Fruit fly (Drosophila melanogaster) whole organism, embryonic: ENCODE measurements around the gene Grip91.

Experiments
- Atf-2 ChIP-seq: fragments of 200-800 bp; sonication (Bioruptor generic); optimal IDR thresholded peaks from 2 replicates; lab custom pipeline; 2016; ENCODE audit warnings: missing biosample characterization, missing genetic modification characterization
- Atf6 ChIP-seq: fragments of 200-800 bp; sonication (Bioruptor generic); IDR thresholded peaks from 2 replicates; pipeline ENCODE4 v1.3.6; 2022; ENCODE audit warnings: missing biosample characterization, missing genetic modification characterization
- Blimp-1 ChIP-seq: fragments of 200-800 bp; sonication (Bioruptor generic); optimal IDR thresholded peaks from 3 replicates; lab custom pipeline; 2018; ENCODE audit warnings: missing biosample characterization, missing genetic modification characterization, mild to moderate bottlenecking, moderate library complexity, missing genetic modification reagents
- Bteb2 ChIP-seq: fragments of 200-800 bp; sonication (Bioruptor generic); optimal IDR thresholded peaks from 2 replicates; lab custom pipeline; 2016; ENCODE audit warnings: missing biosample characterization, missing genetic modification characterization
- CG11398 ChIP-seq: fragments of 200-800 bp; sonication (Bioruptor generic); optimal IDR thresholded peaks from 2 replicates; lab custom pipeline; 2016; ENCODE audit warnings: missing biosample characterization, missing genetic modification characterization
- CG13624 ChIP-seq: fragments of 200-800 bp; sonication (Bioruptor generic); optimal IDR thresholded peaks from 2 replicates; lab custom pipeline; 2016; ENCODE audit warnings: missing biosample characterization, missing genetic modification characterization
- CG13775 ChIP-seq: fragments of 200-800 bp; sonication (Bioruptor generic); optimal IDR thresholded peaks from 3 replicates; lab custom pipeline; 2017; ENCODE audit warnings: missing biosample characterization, mild to moderate bottlenecking, missing genetic modification characterization
- CG14014 ChIP-seq: fragments of 200-800 bp; sonication (Bioruptor generic); IDR thresholded peaks from 2 replicates; pipeline ENCODE4 v1.3.6; 2022; ENCODE audit warnings: missing biosample characterization, missing genetic modification characterization
- CG15479 ChIP-seq: fragments of 200-800 bp; sonication (Bioruptor generic); optimal IDR thresholded peaks from 3 replicates; lab custom pipeline; 2019; ENCODE audit warnings: missing biosample characterization, mild to moderate bottlenecking, missing genetic modification characterization, moderate library complexity
- CG1832 ChIP-seq: fragments of 200-800 bp; sonication (Bioruptor generic); optimal IDR thresholded peaks from 2 replicates; lab custom pipeline; 2017; ENCODE audit warnings: missing biosample characterization, mild to moderate bottlenecking, missing genetic modification characterization, inconsistent platforms
- CG6683 ChIP-seq: fragments of 200-800 bp; sonication (Bioruptor generic); optimal IDR thresholded peaks from 2 replicates; lab custom pipeline; 2017; ENCODE audit warnings: missing biosample characterization, mild to moderate bottlenecking, missing genetic modification characterization, missing genetic modification reagents
- CG6791 ChIP-seq: fragments of 200-800 bp; sonication (Bioruptor generic); IDR thresholded peaks from 3 replicates; pipeline ENCODE4 v1.3.6; 2022; ENCODE audit warnings: missing biosample characterization, missing genetic modification characterization; ENCODE audit not compliant: partially characterized antibody
- CG9609 ChIP-seq: fragments of 200-800 bp; sonication (Bioruptor generic); optimal IDR thresholded peaks from 3 replicates; lab custom pipeline; 2016; ENCODE audit warnings: missing biosample characterization, missing genetic modification characterization
- CTCF ChIP-seq: fragments of 200-800 bp; sonication (Bioruptor generic); optimal IDR thresholded peaks from 2 replicates; lab custom pipeline; 2017; ENCODE audit warnings: missing biosample characterization, mild to moderate bottlenecking, missing genetic modification characterization, moderate library complexity
- CoRest ChIP-seq: fragments of 200-800 bp; sonication (Bioruptor generic); optimal IDR thresholded peaks from 3 replicates; lab custom pipeline; 2018; ENCODE audit warnings: missing biosample characterization, mild to moderate bottlenecking, missing genetic modification characterization, moderate library complexity
- CrebB ChIP-seq: fragments of 200-800 bp; sonication (Bioruptor generic); optimal IDR thresholded peaks from 3 replicates; lab custom pipeline; 2018; ENCODE audit warnings: missing biosample characterization, mild to moderate bottlenecking, missing genetic modification characterization
- Deaf1 ChIP-seq: fragments of 200-800 bp; optimal IDR thresholded peaks from 3 replicates; lab custom pipeline; 2019; ENCODE audit warnings: missing biosample characterization, mild to moderate bottlenecking, missing genetic modification characterization, moderate library complexity
- ERR ChIP-seq: fragments of 200-800 bp; sonication (Bioruptor generic); optimal IDR thresholded peaks from 2 replicates; lab custom pipeline; 2016; ENCODE audit warnings: missing biosample characterization, missing genetic modification characterization
- Hand ChIP-seq: fragments of 200-800 bp; sonication (Bioruptor generic); optimal IDR thresholded peaks from 2 replicates; lab custom pipeline; 2017; ENCODE audit warnings: mild to moderate bottlenecking, missing biosample characterization, missing genetic modification reagents, missing genetic modification characterization
- Myb ChIP-seq: fragments of 200-800 bp; sonication (Bioruptor generic); optimal IDR thresholded peaks from 2 replicates; lab custom pipeline; 2016; ENCODE audit warnings: missing biosample characterization, missing genetic modification characterization
- Nf-YC ChIP-seq: fragments of 200-800 bp; optimal IDR thresholded peaks from 3 replicates; lab custom pipeline; 2019; ENCODE audit warnings: missing biosample characterization, mild to moderate bottlenecking, missing genetic modification characterization, moderate library complexity
- NfI ChIP-seq: fragments of 200-800 bp; sonication (Bioruptor generic); optimal IDR thresholded peaks from 3 replicates; lab custom pipeline; 2018; ENCODE audit warnings: missing biosample characterization, mild to moderate bottlenecking, missing genetic modification characterization, moderate library complexity
- Opbp ChIP-seq: fragments of 200-800 bp; sonication (Bioruptor generic); IDR thresholded peaks from 3 replicates; pipeline ENCODE4 v1.3.6; 2022; ENCODE audit warnings: missing biosample characterization, missing genetic modification characterization; ENCODE audit not compliant: partially characterized antibody
- Optix ChIP-seq: fragments of 200-800 bp; sonication (Bioruptor generic); IDR thresholded peaks from 3 replicates; pipeline ENCODE4 v1.3.6; 2022; ENCODE audit warnings: missing biosample characterization, missing genetic modification characterization
- Scr ChIP-seq: fragments of 200-800 bp; sonication (Bioruptor generic); IDR thresholded peaks from 2 replicates; pipeline ENCODE4 v1.3.6; 2022; ENCODE audit warnings: missing biosample characterization, missing genetic modification characterization; ENCODE audit not compliant: partially characterized antibody
- Ssrp ChIP-seq: fragments of 200-800 bp; sonication (Bioruptor generic); optimal IDR thresholded peaks from 2 replicates; lab custom pipeline; 2018; ENCODE audit warnings: missing biosample characterization, mild to moderate bottlenecking, missing genetic modification characterization, moderate library complexity
- Xrp1 ChIP-seq: fragments of 200-800 bp; sonication (Bioruptor generic); IDR thresholded peaks from 2 replicates; pipeline ENCODE4 v1.3.6; 2022; ENCODE audit warnings: missing biosample characterization, missing genetic modification characterization
- abd-A ChIP-seq: fragments of 200-800 bp; sonication (Bioruptor generic); optimal IDR thresholded peaks from 3 replicates; lab custom pipeline; 2019; ENCODE audit warnings: missing biosample characterization, mild to moderate bottlenecking, missing genetic modification characterization, moderate library complexity
- ac ChIP-seq: fragments of 200-800 bp; sonication (Bioruptor generic); optimal IDR thresholded peaks from 3 replicates; lab custom pipeline; 2017; ENCODE audit warnings: missing biosample characterization, mild to moderate bottlenecking, missing genetic modification characterization
- ase ChIP-seq: fragments of 200-800 bp; sonication (Bioruptor generic); IDR thresholded peaks from 3 replicates; pipeline ENCODE4 v1.3.6; 2022; ENCODE audit warnings: missing biosample characterization, missing genetic modification characterization
- az2 ChIP-seq: fragments of 200-800 bp; sonication (Bioruptor generic); optimal IDR thresholded peaks from 3 replicates; lab custom pipeline; 2016; ENCODE audit warnings: missing biosample characterization, missing genetic modification characterization
- chm ChIP-seq: fragments of 200-800 bp; sonication (Bioruptor generic); IDR thresholded peaks from 2 replicates; pipeline ENCODE4 v1.3.6; 2022; ENCODE audit warnings: missing biosample characterization, missing genetic modification characterization
- da ChIP-seq: fragments of 200-800 bp; sonication (Bioruptor generic); optimal IDR thresholded peaks from 2 replicates; lab custom pipeline; 2016; ENCODE audit warnings: missing biosample characterization, missing genetic modification characterization
- dm ChIP-seq: fragments of 200-800 bp; sonication (Bioruptor generic); optimal IDR thresholded peaks from 3 replicates; lab custom pipeline; 2016; ENCODE audit warnings: missing biosample characterization, missing genetic modification characterization
- dmrt99B ChIP-seq: fragments of 200-800 bp; sonication (Bioruptor generic); optimal IDR thresholded peaks from 2 replicates; lab custom pipeline; 2018; ENCODE audit warnings: missing biosample characterization, mild to moderate bottlenecking, missing genetic modification characterization, moderate library complexity
- esg ChIP-seq: fragments of 200-800 bp; sonication (Bioruptor generic); conservative IDR thresholded peaks from 2 replicates; pipeline ENCODE4 v1.3.6; 2022; ENCODE audit warnings: missing biosample characterization, missing genetic modification characterization
- fd96Cb ChIP-seq: fragments of 200-800 bp; sonication (Bioruptor generic); optimal IDR thresholded peaks from 2 replicates; lab custom pipeline; 2018; ENCODE audit warnings: missing biosample characterization, mild to moderate bottlenecking, missing genetic modification characterization, moderate library complexity
- gcm ChIP-seq: fragments of 200-800 bp; sonication (Bioruptor generic); optimal IDR thresholded peaks from 2 replicates; lab custom pipeline; 2019; ENCODE audit warnings: missing biosample characterization, mild to moderate bottlenecking, missing genetic modification characterization, moderate library complexity
- gsb ChIP-seq: fragments of 200-800 bp; sonication (Bioruptor generic); IDR thresholded peaks from 2 replicates; pipeline ENCODE4 v1.3.6; 2022; ENCODE audit warnings: missing biosample characterization, missing genetic modification characterization
- hbn ChIP-seq: fragments of 200-800 bp; sonication (Bioruptor generic); IDR thresholded peaks from 2 replicates; pipeline ENCODE4 v1.3.6; 2022; ENCODE audit warnings: missing biosample characterization, missing genetic modification characterization; ENCODE audit not compliant: partially characterized antibody
- kay ChIP-seq: fragments of 200-800 bp; sonication (Bioruptor generic); optimal IDR thresholded peaks from 2 replicates; lab custom pipeline; 2016; ENCODE audit warnings: missing biosample characterization, missing genetic modification characterization
- nmo ChIP-seq: fragments of 200-800 bp; sonication (Bioruptor generic); optimal IDR thresholded peaks from 2 replicates; lab custom pipeline; 2018; ENCODE audit warnings: missing biosample characterization, mild to moderate bottlenecking, missing genetic modification characterization, moderate library complexity
- odd ChIP-seq: fragments of 200-800 bp; sonication (Bioruptor generic); optimal IDR thresholded peaks from 2 replicates; lab custom pipeline; 2017; ENCODE audit warnings: missing biosample characterization, mild to moderate bottlenecking, missing genetic modification characterization
- phol ChIP-seq: fragments of 200-800 bp; sonication (Bioruptor generic); optimal IDR thresholded peaks from 3 replicates; lab custom pipeline; 2018; ENCODE audit warnings: missing biosample characterization, mild to moderate bottlenecking, missing genetic modification characterization, moderate library complexity
- slp2 ChIP-seq: fragments of 200-800 bp; sonication (Bioruptor generic); optimal IDR thresholded peaks from 2 replicates; lab custom pipeline; 2016; ENCODE audit warnings: missing biosample characterization, missing genetic modification characterization
- sqz ChIP-seq: fragments of 200-800 bp; sonication (Bioruptor generic); optimal IDR thresholded peaks from 3 replicates; lab custom pipeline; 2018; ENCODE audit warnings: missing biosample characterization, mild to moderate bottlenecking, missing genetic modification characterization
- tna ChIP-seq: fragments of 200-800 bp; sonication (Bioruptor generic); IDR thresholded peaks from 2 replicates; pipeline ENCODE4 v1.3.6; 2022; ENCODE audit warnings: missing biosample characterization, missing genetic modification characterization; ENCODE audit not compliant: partially characterized antibody
- twi ChIP-seq: fragments of 200-800 bp; optimal IDR thresholded peaks from 2 replicates; lab custom pipeline; 2019; ENCODE audit warnings: missing biosample characterization, mild to moderate bottlenecking, missing genetic modification characterization, moderate library complexity
- unpg ChIP-seq: fragments of 200-800 bp; sonication (Bioruptor generic); optimal IDR thresholded peaks from 3 replicates; lab custom pipeline; 2018; ENCODE audit warnings: missing biosample characterization, mild to moderate bottlenecking, missing genetic modification characterization, moderate library complexity
- zfh1 ChIP-seq: fragments of 200-800 bp; sonication (Bioruptor generic); IDR thresholded peaks from 3 replicates; pipeline ENCODE4 v1.3.6; 2022; ENCODE audit warnings: missing biosample characterization, missing genetic modification characterization

The Grip91 gene

DNA sequence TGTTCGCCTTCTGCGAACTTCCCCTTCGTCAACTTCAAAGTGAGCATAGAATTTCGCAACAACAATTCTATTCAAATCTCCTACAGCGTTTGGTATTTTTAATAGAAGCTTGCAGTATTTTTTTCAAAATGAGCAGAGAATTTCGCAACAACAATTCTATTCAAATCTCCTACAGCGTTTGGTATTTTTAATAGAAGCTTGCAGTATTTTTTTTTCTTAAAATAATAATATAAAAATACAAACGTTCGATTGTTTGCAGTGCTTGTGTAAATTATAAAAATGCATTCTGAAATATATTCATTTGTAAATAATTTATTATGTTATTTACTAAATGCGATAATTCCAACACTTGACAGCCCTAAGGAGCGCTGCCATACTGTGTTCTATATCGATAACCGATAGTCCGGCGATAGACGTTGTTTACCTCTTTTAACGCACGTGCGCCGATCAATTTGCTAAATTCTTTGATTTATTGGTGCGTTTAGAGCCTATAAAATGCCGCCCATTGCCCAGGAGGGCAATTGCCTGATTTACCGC lies 12.4 kb upstream of the Grip91 start, which contains the start of the genes CG32625 and Rtc1:
Gene CG32625 (minus strand): TSS at position 51 of the 537 bp plus-strand sequence.
Gene Rtc1 (plus strand): TSS at position 404 of the 537 bp plus-strand sequence.
- no peak for TF ChIP-seq sqz (GFP tag; lab: Kevin White, UChicago)
- TF ChIP-seq slp2 (GFP tag; lab: Kevin White, UChicago) = no peak
- TF ChIP-seq Hand (GFP tag; lab: Kevin White, UChicago) = peak; percentile 19
- peak; percentile 47; the same call in 1 of the 3 replicates for TF ChIP-seq CG6791 (GFP tag; lab: Robert Waterston, UW)
- peak; percentile 16 for TF ChIP-seq CrebB (tag; lab: Kevin White, UChicago)
- TF ChIP-seq CG13775 (GFP tag; lab: Kevin White, UChicago) = peak; percentile 59
- TF ChIP-seq fd96Cb (tag; lab: Kevin White, UChicago) = peak; percentile 15
- TF ChIP-seq tna = 0 out of 2 replicates have a peak, but pooled peaks have one; percentile 57
- peak; percentile 24; the same call in 1 of the 2 replicates for TF ChIP-seq hbn (GFP tag; lab: Robert Waterston, UW)
- 0 out of 2 replicates have a peak, but pooled peaks have one; percentile 30 for TF ChIP-seq Atf6 (GFP tag; lab: Robert Waterston, UW)
- peak; percentile 35 for TF ChIP-seq gcm (GFP tag; lab: Kevin White, UChicago)
- no peak for TF ChIP-seq da
- TF ChIP-seq CG14014 = peak; percentile 36; the same call in 1 of the 2 replicates
- no peak for TF ChIP-seq esg (GFP tag; lab: Robert Waterston, UW)
- no peak for TF ChIP-seq CG1832 (GFP tag; lab: Kevin White, UChicago)
- peak; percentile 63 for TF ChIP-seq nmo (GFP tag; lab: Kevin White, UChicago)
- peak; percentile 8 for TF ChIP-seq odd
- TF ChIP-seq Opbp (GFP tag; lab: Robert Waterston, UW) = peak; percentile 51; the same call in 2 of the 3 replicates
- TF ChIP-seq dmrt99B (tag; lab: Kevin White, UChicago) = peak; percentile 50
- 0 out of 3 replicates have a peak, but pooled peaks have one; percentile 52 for TF ChIP-seq ase
- TF ChIP-seq ac (GFP tag; lab: Kevin White, UChicago) = no peak
- peak; percentile 54 for TF ChIP-seq CG15479 (GFP tag; lab: Kevin White, UChicago)
- TF ChIP-seq ERR (GFP tag; lab: Kevin White, UChicago) = no peak
- no peak for TF ChIP-seq Myb (GFP tag; lab: Kevin White, UChicago)
- TF ChIP-seq Bteb2 (GFP tag; lab: Kevin White, UChicago) = no peak
- no peak for TF ChIP-seq CTCF (GFP tag; lab: Kevin White, UChicago)
- TF ChIP-seq unpg (GFP tag; lab: Kevin White, UChicago) = peak; percentile 61
- no peak for TF ChIP-seq twi (tag; lab: Kevin White, UChicago)
- TF ChIP-seq dm (GFP tag; lab: Kevin White, UChicago) = peak; percentile 76
- TF ChIP-seq Nf-YC = peak; percentile 53
- peak; percentile 27 for TF ChIP-seq CG13624 (GFP tag; lab: Kevin White, UChicago)
- TF ChIP-seq CoRest = peak; percentile 60
- TF ChIP-seq Xrp1 (GFP tag; lab: Robert Waterston, UW) = peak; percentile 60; the same call in 1 of the 2 replicates
- TF ChIP-seq gsb (GFP tag; lab: Robert Waterston, UW) = no peak
- TF ChIP-seq Atf-2 = no peak
- TF ChIP-seq Deaf1 (tag; lab: Kevin White, UChicago) = peak; percentile 22
- TF ChIP-seq CG6683 (GFP tag; lab: Kevin White, UChicago) = peak; percentile 1
- TF ChIP-seq Optix (GFP tag; lab: Robert Waterston, UW) = no peak
- TF ChIP-seq kay (GFP tag; lab: Kevin White, UChicago) = no peak
- peak; percentile 52 for TF ChIP-seq Blimp-1 (GFP tag; lab: Kevin White, UChicago)
- peak; percentile 49 for TF ChIP-seq az2 (GFP tag; lab: Kevin White, UChicago)
- peak; percentile 62; the same call in 2 of the 3 replicates for TF ChIP-seq zfh1 (GFP tag; lab: Robert Waterston, UW)
- no peak for TF ChIP-seq CG11398
- TF ChIP-seq abd-A (tag; lab: Kevin White, UChicago) = no peak
- no peak for TF ChIP-seq CG9609 (GFP tag; lab: Kevin White, UChicago)
- TF ChIP-seq chm (GFP tag; lab: Robert Waterston, UW) = 0 out of 2 replicates have a peak, but pooled peaks have one; percentile 24
- TF ChIP-seq NfI (GFP tag; lab: Kevin White, UChicago) = peak; percentile 40
- peak; percentile 20 for TF ChIP-seq Ssrp (tag; lab: Kevin White, UChicago)
- peak; percentile 63 for TF ChIP-seq Scr (GFP tag; lab: Robert Waterston, UW)
- TF ChIP-seq phol (tag; lab: Kevin White, UChicago) = peak; percentile 62
